In genomic region chr2L:10381890-10382450, dm6 we compare ENCODE assay signal across 1 fruit fly cellular context.
TF ChIP-seq lines count a peak whose summit lies in the region.

Gene CG5096 (plus strand): TSS chr2L:10382263.

TF ChIP-seq in whole organism, embryonic, 481 proteins besides CTCF, POLR2A, EP300 and RAD21 (continued from another document and continues in another):
- TF ChIP-seq CG8924 (tag; optimal IDR thresholded peaks at IDR 0.05; lab: Kevin White, UChicago) = peak; percentile 94
- peak; percentile 84 for TF ChIP-seq CG15011 (GFP tag; optimal IDR thresholded peaks at IDR 0.05; lab: Kevin White, UChicago)
- TF ChIP-seq Nf-YC (tag; optimal IDR thresholded peaks at IDR 0.05; lab: Kevin White, UChicago) = peak; percentile 69
- TF ChIP-seq CG12219 (GFP tag; optimal IDR thresholded peaks at IDR 0.05; lab: Kevin White, UChicago) = peak; percentile 89
- peak; percentile 94 for TF ChIP-seq CG17359 (tag; optimal IDR thresholded peaks at IDR 0.05; lab: Kevin White, UChicago)
- peak; percentile 43 for TF ChIP-seq CG8944 (GFP tag; optimal IDR thresholded peaks at IDR 0.05; lab: Kevin White, UChicago)
- TF ChIP-seq CG2875 (GFP tag; optimal IDR thresholded peaks at IDR 0.05; lab: Kevin White, UChicago) = peak; percentile 59
- peak; percentile 93 for TF ChIP-seq gem (tag; optimal IDR thresholded peaks at IDR 0.05; lab: Kevin White, UChicago)
- peak; percentile 80 for TF ChIP-seq CG10267 (tag; optimal IDR thresholded peaks at IDR 0.05; lab: Kevin White, UChicago)
- peak; percentile 48; the same call in 1 of the 3 replicates for TF ChIP-seq CG3726 (GFP tag; IDR thresholded peaks at IDR 0.05; lab: Robert Waterston, UW)
- peak; percentile 94 for TF ChIP-seq Dek (tag; optimal IDR thresholded peaks at IDR 0.05; lab: Kevin White, UChicago)
- no peak for TF ChIP-seq cad (GFP tag; optimal IDR thresholded peaks at IDR 0.05; lab: Kevin White, UChicago)
- peak; percentile 48 for TF ChIP-seq wek (GFP tag; optimal IDR thresholded peaks at IDR 0.05; lab: Kevin White, UChicago)
- TF ChIP-seq tio (GFP tag; optimal IDR thresholded peaks at IDR 0.05; lab: Kevin White, UChicago) = peak; percentile 68
- TF ChIP-seq gt (GFP tag; IDR thresholded peaks at IDR 0.05; lab: Robert Waterston, UW) = no peak
- no peak for TF ChIP-seq CG33557 (GFP tag; optimal IDR thresholded peaks at IDR 0.05; lab: Kevin White, UChicago)
- TF ChIP-seq HmgZ (tag; optimal IDR thresholded peaks at IDR 0.05; lab: Kevin White, UChicago) = peak; percentile 95
- peak; percentile 76; the same call in 1 of the 2 replicates for TF ChIP-seq cas (GFP tag; IDR thresholded peaks at IDR 0.05; lab: Robert Waterston, UW)
- TF ChIP-seq seq (GFP tag; IDR thresholded peaks at IDR 0.05; lab: Robert Waterston, UW) = peak; percentile 89
- peak; percentile 85 for TF ChIP-seq ind (GFP tag; optimal IDR thresholded peaks at IDR 0.05; lab: Kevin White, UChicago)
- TF ChIP-seq ase (GFP tag; IDR thresholded peaks at IDR 0.05; lab: Robert Waterston, UW) = peak; percentile 77; the same call in 2 of the 3 replicates
- TF ChIP-seq CG2678 (tag; optimal IDR thresholded peaks at IDR 0.05; lab: Kevin White, UChicago) = peak; percentile 97
- no peak for TF ChIP-seq Gsc (GFP tag; IDR thresholded peaks at IDR 0.05; lab: Robert Waterston, UW)
- TF ChIP-seq zen2 (GFP tag; IDR thresholded peaks at IDR 0.05; lab: Robert Waterston, UW; ENCODE audit: partially characterized antibody) = no peak
- no peak for TF ChIP-seq HLHmδ (GFP tag; optimal IDR thresholded peaks at IDR 0.05; lab: Kevin White, UChicago)
- peak; percentile 88 for TF ChIP-seq E2f1 (GFP tag; IDR thresholded peaks at IDR 0.05; lab: Robert Waterston, UW)
- peak in 1 of 3 experiments; percentile 58 for TF ChIP-seq lola (GFP tag; optimal IDR thresholded peaks at IDR 0.05; lab: Kevin White, UChicago)
- TF ChIP-seq pzg (GFP tag; optimal IDR thresholded peaks at IDR 0.05; lab: Kevin White, UChicago) = peak; percentile 10
- peak; percentile 84 for TF ChIP-seq B-H2 (GFP tag; optimal IDR thresholded peaks at IDR 0.05; lab: Kevin White, UChicago)
- no peak for TF ChIP-seq pb (GFP tag; optimal IDR thresholded peaks at IDR 0.05; lab: Kevin White, UChicago)
- TF ChIP-seq CG7556 (GFP tag; optimal IDR thresholded peaks at IDR 0.05; lab: Kevin White, UChicago) = peak; percentile 81
- TF ChIP-seq Optix (GFP tag; IDR thresholded peaks at IDR 0.05; lab: Robert Waterston, UW) = no peak
- TF ChIP-seq mld (GFP tag; IDR thresholded peaks at IDR 0.05; lab: Robert Waterston, UW; ENCODE audit: partially characterized antibody) = no peak
- TF ChIP-seq CG3995 (GFP tag; optimal IDR thresholded peaks at IDR 0.05; lab: Kevin White, UChicago) = peak; percentile 49
- TF ChIP-seq pros (GFP tag; optimal IDR thresholded peaks at IDR 0.05; lab: Kevin White, UChicago) = no peak
- TF ChIP-seq ham (GFP tag; IDR thresholded peaks at IDR 0.05; lab: Robert Waterston, UW) = peak; percentile 55; the same call in 1 of the 2 replicates
- TF ChIP-seq CG6683 (GFP tag; optimal IDR thresholded peaks at IDR 0.05; lab: Kevin White, UChicago) = peak; percentile 82
- no peak for TF ChIP-seq cg (GFP tag; optimal IDR thresholded peaks at IDR 0.05; lab: Kevin White, UChicago)
- TF ChIP-seq sqz (GFP tag; optimal IDR thresholded peaks at IDR 0.05; lab: Kevin White, UChicago) = peak; percentile 61
- peak; percentile 38 for TF ChIP-seq Sry-δ (GFP tag; optimal IDR thresholded peaks at IDR 0.05; lab: Kevin White, UChicago)
- no peak; the same call in 1 of the 2 replicates for TF ChIP-seq dimm (GFP tag; IDR thresholded peaks at IDR 0.05; lab: Robert Waterston, UW)
- TF ChIP-seq MTF-1 (GFP tag; optimal IDR thresholded peaks at IDR 0.05; lab: Kevin White, UChicago; ENCODE audit: borderline replicate concordance) = peak; percentile 60
- TF ChIP-seq Fer2 (tag; optimal IDR thresholded peaks at IDR 0.05; lab: Kevin White, UChicago) = peak; percentile 84
- TF ChIP-seq CG34376 (GFP tag; optimal IDR thresholded peaks at IDR 0.05; lab: Kevin White, UChicago) = peak; percentile 83
- peak; percentile 68 for TF ChIP-seq fu2 (GFP tag; optimal IDR thresholded peaks at IDR 0.05; lab: Kevin White, UChicago)
- peak; percentile 79 for TF ChIP-seq ara (GFP tag; IDR thresholded peaks at IDR 0.05; lab: Robert Waterston, UW)
- peak; percentile 72; the same call in 1 of the 3 replicates for TF ChIP-seq C15 (GFP tag; IDR thresholded peaks at IDR 0.05; lab: Robert Waterston, UW)
- peak; percentile 83 for TF ChIP-seq Side (GFP tag; optimal IDR thresholded peaks at IDR 0.05; lab: Kevin White, UChicago)
- peak; percentile 68 for TF ChIP-seq CG18764 (GFP tag; optimal IDR thresholded peaks at IDR 0.05; lab: Kevin White, UChicago)
- peak; percentile 93 for TF ChIP-seq CG13424 (tag; optimal IDR thresholded peaks at IDR 0.05; lab: Kevin White, UChicago)
- peak; percentile 89 for TF ChIP-seq CG17385 (GFP tag; optimal IDR thresholded peaks at IDR 0.05; lab: Kevin White, UChicago)
- TF ChIP-seq nom (GFP tag; optimal IDR thresholded peaks at IDR 0.05; lab: Kevin White, UChicago) = no peak
- peak; percentile 89 for TF ChIP-seq CG6689 (GFP tag; IDR thresholded peaks at IDR 0.05; lab: Robert Waterston, UW)
- TF ChIP-seq Lhr (GFP tag; optimal IDR thresholded peaks at IDR 0.05; lab: Kevin White, UChicago) = no peak
- TF ChIP-seq Ptx1 (GFP tag; IDR thresholded peaks at IDR 0.05; lab: Robert Waterston, UW) = peak; percentile 89
- peak; percentile 80 for TF ChIP-seq Bteb2 (GFP tag; optimal IDR thresholded peaks at IDR 0.05; lab: Kevin White, UChicago)
- TF ChIP-seq toy (GFP tag; IDR thresholded peaks at IDR 0.05; lab: Robert Waterston, UW) = peak; percentile 74; the same call in 1 of the 2 replicates
- TF ChIP-seq Jarid2 (GFP tag; optimal IDR thresholded peaks at IDR 0.05; lab: Kevin White, UChicago) = no peak
- TF ChIP-seq CG7839 (tag; optimal IDR thresholded peaks at IDR 0.05; lab: Kevin White, UChicago) = peak; percentile 94
- TF ChIP-seq CG32532 (GFP tag; IDR thresholded peaks at IDR 0.05; lab: Robert Waterston, UW) = peak; percentile 89
- peak; percentile 49 for TF ChIP-seq CG12236 (GFP tag; optimal IDR thresholded peaks at IDR 0.05; lab: Kevin White, UChicago)
- TF ChIP-seq ranshi (GFP tag; IDR thresholded peaks at IDR 0.05; lab: Robert Waterston, UW) = peak; percentile 91; the same call in 1 of the 2 replicates
- no peak for TF ChIP-seq hbn (GFP tag; IDR thresholded peaks at IDR 0.05; lab: Robert Waterston, UW; ENCODE audit: partially characterized antibody)
- peak; percentile 83 for TF ChIP-seq run (tag; optimal IDR thresholded peaks at IDR 0.05; lab: Kevin White, UChicago)
- TF ChIP-seq Deaf1 (tag; optimal IDR thresholded peaks at IDR 0.05; lab: Kevin White, UChicago) = peak; percentile 75
- no peak for TF ChIP-seq Bgb (GFP tag; IDR thresholded peaks at IDR 0.05; lab: Robert Waterston, UW; ENCODE audit: partially characterized antibody)
- TF ChIP-seq CG4617 (GFP tag; optimal IDR thresholded peaks at IDR 0.05; lab: Kevin White, UChicago; ENCODE audit: borderline replicate concordance) = peak; percentile 45
- TF ChIP-seq sug (tag; optimal IDR thresholded peaks at IDR 0.05; lab: Kevin White, UChicago) = peak; percentile 89
- no peak for TF ChIP-seq Dfd (GFP tag; optimal IDR thresholded peaks at IDR 0.05; lab: Kevin White, UChicago)
- TF ChIP-seq Spps (tag; optimal IDR thresholded peaks at IDR 0.05; lab: Kevin White, UChicago) = peak; percentile 67
- TF ChIP-seq CG1792 (GFP tag; optimal IDR thresholded peaks at IDR 0.05; lab: Kevin White, UChicago) = peak; percentile 78
- TF ChIP-seq CG7271 (tag; optimal IDR thresholded peaks at IDR 0.05; lab: Kevin White, UChicago) = no peak
- TF ChIP-seq CG42726 (GFP tag; IDR thresholded peaks at IDR 0.05; lab: Robert Waterston, UW; ENCODE audit: partially characterized antibody) = no peak
- TF ChIP-seq Rx (GFP tag; IDR thresholded peaks at IDR 0.05; lab: Robert Waterston, UW) = no peak
- peak; percentile 81 for TF ChIP-seq CG7372 (GFP tag; IDR thresholded peaks at IDR 0.05; lab: Robert Waterston, UW)
- TF ChIP-seq pita (GFP tag; optimal IDR thresholded peaks at IDR 0.05; lab: Kevin White, UChicago) = no peak
- peak; percentile 52 for TF ChIP-seq CG30431 (GFP tag; optimal IDR thresholded peaks at IDR 0.05; lab: Kevin White, UChicago)
- no peak for TF ChIP-seq CG10565 (GFP tag; optimal IDR thresholded peaks at IDR 0.05; lab: Kevin White, UChicago)
- TF ChIP-seq CG17612 (GFP tag; IDR thresholded peaks at IDR 0.05; lab: Robert Waterston, UW) = peak; percentile 74
- peak; percentile 86 for TF ChIP-seq Oli (tag; optimal IDR thresholded peaks at IDR 0.05; lab: Kevin White, UChicago)
- peak; percentile 85 for TF ChIP-seq CG9817 (tag; optimal IDR thresholded peaks at IDR 0.05; lab: Kevin White, UChicago)
- TF ChIP-seq CG16813 (GFP tag; IDR thresholded peaks at IDR 0.05; lab: Robert Waterston, UW; ENCODE audit: partially characterized antibody) = no peak
- TF ChIP-seq fd102C (GFP tag; optimal IDR thresholded peaks at IDR 0.05; lab: Kevin White, UChicago) = no peak
- TF ChIP-seq CG13296 (GFP tag; optimal IDR thresholded peaks at IDR 0.05; lab: Kevin White, UChicago) = peak; percentile 94
- TF ChIP-seq Mrtf (GFP tag; IDR thresholded peaks at IDR 0.05; lab: Robert Waterston, UW) = no peak; the same call in 2 of the 3 replicates
- peak; percentile 55 for TF ChIP-seq dm (GFP tag; optimal IDR thresholded peaks at IDR 0.05; lab: Kevin White, UChicago)
- peak; percentile 93 for TF ChIP-seq grau (tag; optimal IDR thresholded peaks at IDR 0.05; lab: Kevin White, UChicago)
- no peak for TF ChIP-seq CG9797 (GFP tag; optimal IDR thresholded peaks at IDR 0.05; lab: Kevin White, UChicago)
- peak; percentile 51 for TF ChIP-seq Ets65A (GFP tag; lab: Kevin White, UChicago)
- peak; percentile 100 for TF ChIP-seq GATAe (GFP tag; conservative IDR thresholded peaks at IDR 0.05; lab: Robert Waterston, UW)
- TF ChIP-seq caup (GFP tag; optimal IDR thresholded peaks at IDR 0.05; lab: Kevin White, UChicago; ENCODE audit: severe bottlenecking) = peak; percentile 93
- peak; percentile 45 for TF ChIP-seq CG17802 (tag; optimal IDR thresholded peaks at IDR 0.05; lab: Kevin White, UChicago)
- peak; percentile 42 for TF ChIP-seq CG15696 (tag; optimal IDR thresholded peaks at IDR 0.05; lab: Kevin White, UChicago)
- TF ChIP-seq fd3F (GFP tag; optimal IDR thresholded peaks at IDR 0.05; lab: Kevin White, UChicago) = peak; percentile 87
- TF ChIP-seq CG34224 (GFP tag; IDR thresholded peaks at IDR 0.05; lab: Robert Waterston, UW; ENCODE audit: partially characterized antibody) = no peak
- TF ChIP-seq pum (GFP tag; optimal IDR thresholded peaks at IDR 0.05; lab: Kevin White, UChicago) = peak; percentile 53
- TF ChIP-seq CG17568 (GFP tag; optimal IDR thresholded peaks at IDR 0.05; lab: Kevin White, UChicago) = peak; percentile 86
- peak; percentile 95 for TF ChIP-seq PHDP (tag; optimal IDR thresholded peaks at IDR 0.05; lab: Kevin White, UChicago)
- no peak for TF ChIP-seq prd (optimal IDR thresholded peaks at IDR 0.05; lab: Kevin White, UChicago)
- peak; percentile 87 for TF ChIP-seq prd (GFP tag; IDR thresholded peaks at IDR 0.05; lab: Robert Waterston, UW)
- peak; percentile 62 for TF ChIP-seq ssp (GFP tag; IDR thresholded peaks at IDR 0.05; lab: Robert Waterston, UW)
- TF ChIP-seq Sin3A (optimal IDR thresholded peaks at IDR 0.05; lab: Kevin White, UChicago) = no peak
- peak; percentile 81 for TF ChIP-seq D19B (GFP tag; optimal IDR thresholded peaks at IDR 0.05; lab: Kevin White, UChicago)
- TF ChIP-seq klu (GFP tag; IDR thresholded peaks at IDR 0.05; lab: Robert Waterston, UW) = peak; percentile 71
- no peak for TF ChIP-seq CG43689 (GFP tag; IDR thresholded peaks at IDR 0.05; lab: Robert Waterston, UW)
- TF ChIP-seq usp (GFP tag; optimal IDR thresholded peaks at IDR 0.05; lab: Kevin White, UChicago) = no peak
- TF ChIP-seq CG8765 (GFP tag; IDR thresholded peaks at IDR 0.05; lab: Robert Waterston, UW) = no peak; the same call in 1 of the 2 replicates
- no peak for TF ChIP-seq amos (GFP tag; IDR thresholded peaks at IDR 0.05; lab: Robert Waterston, UW; ENCODE audit: partially characterized antibody)
- TF ChIP-seq CG30403 (GFP tag; optimal IDR thresholded peaks at IDR 0.05; lab: Kevin White, UChicago) = peak; percentile 85
- peak; percentile 2 for TF ChIP-seq CG4282 (GFP tag; optimal IDR thresholded peaks at IDR 0.05; lab: Kevin White, UChicago)
- TF ChIP-seq CG11695 (GFP tag; IDR thresholded peaks at IDR 0.05; lab: Robert Waterston, UW) = peak; percentile 93
- TF ChIP-seq CG1647 (GFP tag; optimal IDR thresholded peaks at IDR 0.05; lab: Kevin White, UChicago) = peak; percentile 67
- TF ChIP-seq Max (GFP tag; optimal IDR thresholded peaks at IDR 0.05; lab: Kevin White, UChicago) = peak; percentile 70
- TF ChIP-seq CG3065 (GFP tag; optimal IDR thresholded peaks at IDR 0.05; lab: Kevin White, UChicago) = peak; percentile 32
- peak; percentile 79 for TF ChIP-seq CG9727 (GFP tag; optimal IDR thresholded peaks at IDR 0.05; lab: Kevin White, UChicago)
- peak; percentile 89 for TF ChIP-seq CG6854 (GFP tag; optimal IDR thresholded peaks at IDR 0.05; lab: Kevin White, UChicago)
- no peak for TF ChIP-seq h (optimal IDR thresholded peaks at IDR 0.05; lab: Kevin White, UChicago)
- peak; percentile 82 for TF ChIP-seq nerfin-1 (tag; optimal IDR thresholded peaks at IDR 0.05; lab: Kevin White, UChicago)
- TF ChIP-seq Six4 (GFP tag; optimal IDR thresholded peaks at IDR 0.05; lab: Kevin White, UChicago) = peak; percentile 68
- peak; percentile 58 to 93 for TF ChIP-seq Hr51 (GFP tag; optimal IDR thresholded peaks at IDR 0.05; lab: Kevin White, UChicago)
- peak; percentile 55 for TF ChIP-seq jing (GFP tag; optimal IDR thresholded peaks at IDR 0.05; lab: Kevin White, UChicago)
- TF ChIP-seq br (optimal IDR thresholded peaks at IDR 0.05; lab: Kevin White, UChicago) = no peak
- peak; percentile 91 for TF ChIP-seq sd (tag; optimal IDR thresholded peaks at IDR 0.05; lab: Kevin White, UChicago)
- TF ChIP-seq BEAF-32 (GFP tag; optimal IDR thresholded peaks at IDR 0.05; lab: Kevin White, UChicago) = no peak
- peak; percentile 62 for TF ChIP-seq CHES-1-like (GFP tag; optimal IDR thresholded peaks at IDR 0.05; lab: Kevin White, UChicago)
- TF ChIP-seq H15 (GFP tag; IDR thresholded peaks at IDR 0.05; lab: Robert Waterston, UW) = peak; percentile 82; the same call in 2 of the 3 replicates
- TF ChIP-seq CG13624 (GFP tag; optimal IDR thresholded peaks at IDR 0.05; lab: Kevin White, UChicago) = peak; percentile 79
- peak; percentile 42; the same call in 1 of the 2 replicates for TF ChIP-seq peb (GFP tag; IDR thresholded peaks at IDR 0.05; lab: Robert Waterston, UW)
- TF ChIP-seq Asciz (GFP tag; optimal IDR thresholded peaks at IDR 0.05; lab: Kevin White, UChicago) = peak; percentile 87
- TF ChIP-seq CG11398 (GFP tag; optimal IDR thresholded peaks at IDR 0.05; lab: Kevin White, UChicago) = peak; percentile 62
